Fruit fly (Drosophila melanogaster) whole organism, adult: ENCODE data around the gene CG12236.

Source experiments
- CG11617 ChIP-seq: fragments of 200-800 bp; sonication (Bioruptor generic); optimal IDR thresholded peaks from 2 replicates; lab custom pipeline; 2017; ENCODE audit warnings: mild to moderate bottlenecking, missing biosample characterization, missing genetic modification reagents, missing genetic modification characterization
- CG14711 ChIP-seq: fragments of 200-800 bp; sonication (Bioruptor generic); optimal IDR thresholded peaks from 2 replicates; lab custom pipeline; 2018; ENCODE audit warnings: missing biosample characterization, mild to moderate bottlenecking, missing genetic modification characterization, moderate library complexity
- CG1620 ChIP-seq: fragments of 200-800 bp; sonication (Bioruptor generic); optimal IDR thresholded peaks from 2 replicates; lab custom pipeline; 2016; ENCODE audit warnings: missing biosample characterization, missing genetic modification characterization
- CG33017 ChIP-seq: fragments of 200-800 bp; sonication (Bioruptor generic); optimal IDR thresholded peaks from 2 replicates; lab custom pipeline; 2018; ENCODE audit warnings: missing biosample characterization, mild to moderate bottlenecking, missing genetic modification characterization, moderate library complexity
- CG5204 ChIP-seq: fragments of 200-800 bp; sonication (Bioruptor generic); optimal IDR thresholded peaks from 2 replicates; lab custom pipeline; 2016; ENCODE audit warnings: missing biosample characterization, missing genetic modification characterization
- Hr96 ChIP-seq: fragments of 200-800 bp; sonication (Bioruptor generic); optimal IDR thresholded peaks from 2 replicates; lab custom pipeline; 2016; ENCODE audit warnings: missing biosample characterization, missing genetic modification characterization
- cic ChIP-seq: fragments of 200-800 bp; sonication (Bioruptor generic); optimal IDR thresholded peaks from 2 replicates; lab custom pipeline; 2017; ENCODE audit warnings: missing biosample characterization, mild to moderate bottlenecking, missing genetic modification characterization, moderate library complexity
- kay ChIP-seq: fragments of 200-800 bp; sonication (Bioruptor generic); peaks from one replicate; lab custom pipeline; 2016; ENCODE audit warnings: missing biosample characterization, missing genetic modification characterization, borderline replicate concordance
- pad ChIP-seq: fragments of 200-800 bp; sonication (Bioruptor generic); optimal IDR thresholded peaks from 3 replicates; lab custom pipeline; 2017; ENCODE audit warnings: missing biosample characterization, missing genetic modification characterization, mild to moderate bottlenecking, moderate library complexity, missing genetic modification reagents
- tj ChIP-seq: fragments of 200-800 bp; sonication (Bioruptor generic); optimal IDR thresholded peaks from 3 replicates; lab custom pipeline; 2017; ENCODE audit warnings: missing biosample characterization, mild to moderate bottlenecking, missing genetic modification characterization, moderate library complexity

DNA sequence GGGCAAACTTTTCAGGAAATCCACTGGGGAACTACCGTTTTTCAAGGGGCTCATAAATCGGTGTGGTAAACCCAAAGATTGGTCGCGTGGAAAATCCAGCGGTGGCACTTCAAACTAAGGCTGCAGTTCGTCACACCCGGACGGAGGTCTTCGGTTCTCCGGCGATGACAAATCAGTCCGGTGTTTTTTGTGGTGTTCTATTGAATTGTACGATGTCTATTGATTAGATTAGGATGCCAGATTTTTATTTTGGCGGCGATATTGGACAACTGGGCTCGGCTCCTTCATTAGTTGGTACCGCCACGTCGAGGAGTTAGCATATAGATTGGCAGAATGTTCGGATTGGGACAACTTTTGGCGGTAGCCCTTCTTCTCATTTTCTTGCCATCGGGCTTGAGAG, 44.3 kb downstream of the CG12236 start, which contains the start of gene CG6048:
- TF ChIP-seq CG1620 (GFP tag; lab: Kevin White, UChicago) (no peak), kay (no peak), CG5204 (GFP tag; lab: Kevin White, UChicago) (no peak), CG14711 (tag; lab: Kevin White, UChicago) (no peak), tj (no peak), pad (no peak), CG11617 (GFP tag; lab: Kevin White, UChicago) (no peak), CG33017 (tag; lab: Kevin White, UChicago) (no peak), cic (GFP tag; lab: Kevin White, UChicago) (no peak), Hr96 (no peak)
